Fruit fly (Drosophila melanogaster) whole organism, wandering third instar larva: Measurements from ENCODE around the gene CG34310.

Experiments used
- CG32264 ChIP-seq: fragments of 200-800 bp; sonication (Bioruptor generic); optimal IDR thresholded peaks from 2 replicates; lab custom pipeline; 2016; ENCODE audit warnings: missing biosample characterization, missing genetic modification characterization
- Dfd ChIP-seq: fragments of >200 bp; optimal IDR thresholded peaks from 2 replicates; lab custom pipeline; 2017; ENCODE audit warnings: missing biosample characterization, missing genetic modification characterization
- Hr83 ChIP-seq: fragments of 200-300 bp; sonication (Bioruptor generic); optimal IDR thresholded peaks from 2 replicates; lab custom pipeline; 2016; ENCODE audit warnings: missing biosample characterization, mild to moderate bottlenecking, missing genetic modification characterization, moderate library complexity; ENCODE audit not compliant: poor library complexity, severe bottlenecking
- Vsx2 ChIP-seq: fragments of 200-300, 225-300 bp; sonication (Bioruptor generic); optimal IDR thresholded peaks from 2 replicates; lab custom pipeline; 2018; ENCODE audit warnings: missing biosample characterization, missing genetic modification characterization; ENCODE audit not compliant: partially characterized antibody
- h ChIP-seq: fragments of 200-800 bp; sonication (Bioruptor generic); optimal IDR thresholded peaks from 3 replicates; lab custom pipeline; 2016; ENCODE audit warnings: missing biosample characterization, mild to moderate bottlenecking, missing genetic modification characterization
- psq ChIP-seq: fragments of 200-800 bp; sonication (Bioruptor generic); optimal IDR thresholded peaks from 3 replicates; lab custom pipeline; 2017; ENCODE audit warnings: missing biosample characterization, mild to moderate bottlenecking, missing genetic modification characterization, moderate library complexity
- rgr ChIP-seq: fragments of 200-800 bp; sonication (Bioruptor generic); optimal IDR thresholded peaks from 3 replicates; lab custom pipeline; 2016; ENCODE audit warnings: missing biosample characterization, mild to moderate bottlenecking, missing genetic modification characterization

DNA sequence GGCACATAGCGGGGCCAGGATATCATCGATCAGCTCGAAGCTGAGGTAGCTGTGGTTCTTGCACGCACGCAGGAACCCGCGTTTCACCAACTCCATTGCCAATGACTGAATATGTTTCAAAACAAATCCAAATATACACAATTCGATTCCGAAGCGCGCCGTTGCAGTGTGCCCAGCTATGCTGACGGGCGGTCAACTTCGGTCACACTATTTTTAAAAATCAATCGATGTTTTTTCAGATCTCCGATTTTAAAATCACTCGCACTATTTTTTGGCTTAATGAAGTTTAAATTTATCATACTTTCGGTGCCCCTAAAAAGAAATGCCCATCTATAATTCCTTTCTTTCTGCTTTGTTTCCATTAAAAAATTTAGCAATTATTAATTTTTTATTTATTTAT is 14.0 kb downstream of the CG34310 start, which contains the start of gene Nse1:
- TF ChIP-seq psq (GFP tag; lab: Kevin White, UChicago) (no peak), Hr83 (GFP tag; lab: Kevin White, UChicago) (no peak), CG32264 (GFP tag; lab: Kevin White, UChicago) (no peak), Vsx2 (GFP tag; lab: Kevin White, UChicago) (no peak), rgr (GFP tag; lab: Kevin White, UChicago) (no peak), Dfd (no peak), h (GFP tag; lab: Kevin White, UChicago) (no peak)
